Worm (Caenorhabditis elegans): ENCODE measurements around the gene ergi-2.

Gene ergi-2

DNA sequence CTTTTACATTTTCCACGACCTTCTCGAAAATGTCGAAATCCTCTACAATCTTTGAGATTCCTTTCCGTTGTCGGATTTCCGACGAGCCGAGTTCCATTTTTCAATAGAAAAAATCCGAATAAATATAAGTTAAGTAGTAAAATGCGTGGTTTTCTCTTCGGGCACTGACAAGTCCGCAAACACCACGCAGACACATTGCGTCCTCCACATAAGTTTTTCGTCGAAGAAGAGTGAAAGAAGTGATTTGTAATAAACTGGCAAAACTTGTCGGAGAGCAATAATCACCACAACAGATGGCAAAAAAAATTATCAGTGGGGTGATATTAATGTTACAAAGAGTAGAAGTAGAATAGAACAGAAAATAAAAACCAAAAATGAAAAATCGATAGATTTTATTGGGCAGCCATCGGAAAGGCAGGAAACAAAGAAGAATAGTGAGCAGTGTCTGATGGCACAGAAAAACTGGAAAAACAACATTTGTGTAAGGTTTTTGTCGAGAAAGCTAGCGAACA, at the start of gene ergi-2:
Gene ergi-2 (minus strand): TSS at position 462 of the 512 bp plus-strand sequence.
- no peak for TF ChIP-seq him-1 (tag; optimal IDR thresholded peaks at IDR 0.05)

DNA sequence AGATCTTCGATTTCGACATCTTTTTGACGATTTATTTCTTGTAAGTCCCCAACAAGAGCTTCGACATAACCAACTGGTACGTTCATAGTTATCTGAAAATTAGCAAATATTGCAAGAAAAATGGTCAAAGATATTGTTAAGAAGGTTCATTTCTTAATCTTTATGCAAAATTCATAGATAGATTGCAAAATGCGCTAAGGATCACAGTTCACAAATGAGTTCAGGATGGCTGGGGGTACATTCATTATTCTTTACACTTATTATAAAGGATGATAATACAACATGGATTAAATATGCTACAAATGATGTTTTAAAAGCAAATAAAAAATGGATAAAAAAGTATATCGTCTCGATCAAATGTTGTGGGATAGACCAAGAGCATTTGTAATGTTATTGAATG, 49.6 kb upstream of the ergi-2 start, which contains the start of gene H03G16.5:
Gene H03G16.5 (minus strand): TSS at position 101 of the 400 bp plus-strand sequence.
- no peak for TF ChIP-seq dao-5 (tag; optimal IDR thresholded peaks at IDR 0.05)
- TF ChIP-seq W03F9.2 (tag; optimal IDR thresholded peaks at IDR 0.05): no peak
- no peak for TF ChIP-seq him-1 (tag; optimal IDR thresholded peaks at IDR 0.05)

DNA sequence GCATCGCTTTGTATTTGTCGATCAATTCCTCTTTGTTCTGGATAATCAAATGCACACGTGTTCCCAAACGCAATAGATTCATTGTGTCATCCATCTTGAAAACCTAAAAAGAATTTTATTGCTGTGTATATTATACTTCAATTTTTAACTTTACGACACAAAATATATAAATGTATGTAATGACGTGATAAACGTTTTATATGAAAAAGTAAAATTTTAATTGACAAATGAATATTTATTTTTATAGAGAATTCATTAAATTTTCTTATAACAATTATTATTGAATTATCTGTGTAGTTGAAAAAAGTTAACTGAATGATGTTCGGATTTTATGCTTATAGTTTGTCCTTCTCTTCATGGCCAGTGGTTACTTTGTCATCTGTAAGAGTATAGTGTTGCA, 48.8 kb upstream of the ergi-2 start, which contains the start of gene H03G16.7:
Gene H03G16.7 (minus strand): TSS at position 101 of the 400 bp plus-strand sequence.
- TF ChIP-seq dao-5 (tag; optimal IDR thresholded peaks at IDR 0.05): no peak
- no peak for TF ChIP-seq W03F9.2 (tag; optimal IDR thresholded peaks at IDR 0.05)
- no peak for TF ChIP-seq him-1 (tag; optimal IDR thresholded peaks at IDR 0.05)

DNA sequence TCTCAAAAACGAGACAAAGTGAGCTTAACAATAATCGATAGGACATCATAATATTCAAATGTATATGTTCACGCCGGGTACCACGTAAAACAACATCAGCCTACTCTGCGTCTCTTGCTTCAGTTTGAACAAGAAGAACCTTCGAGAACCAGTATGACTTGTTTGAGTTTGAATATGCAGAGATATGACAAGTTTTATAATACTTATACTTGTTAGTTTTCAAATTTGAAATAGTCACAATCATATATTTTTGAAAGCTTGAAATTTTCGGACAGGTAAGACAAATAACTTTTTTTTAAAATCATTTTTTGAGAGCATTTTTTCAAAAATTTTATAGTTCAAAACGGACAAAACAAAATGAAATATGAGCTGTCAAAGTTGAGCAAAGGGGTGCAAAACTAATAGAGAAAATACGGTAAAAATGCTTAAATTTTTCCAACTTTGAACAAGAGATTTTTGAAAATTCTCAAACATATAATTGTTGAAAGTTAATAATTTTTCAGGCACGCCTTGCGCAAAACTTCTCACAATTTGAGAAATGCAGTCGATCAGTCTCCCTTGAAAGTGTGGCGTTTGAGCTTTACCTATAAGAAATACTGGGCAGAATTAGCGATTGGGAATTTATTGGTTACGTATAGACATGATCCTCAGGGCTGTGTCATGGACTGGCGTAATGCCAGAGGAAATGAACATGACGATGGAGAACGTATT, 46.3 kb upstream of the ergi-2 start, which contains the start of gene H03G16.1:
Gene H03G16.1 (plus strand): TSS at position 661 of the 711 bp plus-strand sequence.
- TF ChIP-seq W03F9.2 (tag; optimal IDR thresholded peaks at IDR 0.05) (no peak), him-1 (tag; optimal IDR thresholded peaks at IDR 0.05) (no peak), dao-5 (tag; optimal IDR thresholded peaks at IDR 0.05) (no peak)

DNA sequence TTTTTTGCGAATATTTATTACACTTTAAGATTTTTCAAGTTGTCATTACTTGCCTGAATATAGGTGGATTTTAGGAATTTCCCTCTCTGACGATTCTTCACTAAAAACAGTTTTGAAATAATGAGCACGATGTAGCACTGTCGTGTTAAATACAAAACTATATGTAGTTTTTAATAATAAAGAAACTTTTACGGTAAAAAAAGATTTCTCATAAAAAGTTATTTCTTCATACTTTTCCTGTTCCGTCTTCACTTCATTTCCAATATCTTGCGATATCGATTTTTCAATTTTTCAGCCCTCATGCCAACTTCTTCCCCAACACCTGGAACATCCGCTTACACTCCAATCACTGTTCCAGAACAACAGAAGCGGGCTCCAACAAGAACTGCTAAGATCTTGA, 45.3 kb upstream of the ergi-2 start, which contains the start of gene H03G16.6:
Gene H03G16.6 (plus strand): TSS at position 301 of the 400 bp plus-strand sequence.
- TF ChIP-seq W03F9.2 (tag; optimal IDR thresholded peaks at IDR 0.05): no peak
- no peak for TF ChIP-seq dao-5 (tag; optimal IDR thresholded peaks at IDR 0.05)
- TF ChIP-seq him-1 (tag; optimal IDR thresholded peaks at IDR 0.05): no peak

DNA sequence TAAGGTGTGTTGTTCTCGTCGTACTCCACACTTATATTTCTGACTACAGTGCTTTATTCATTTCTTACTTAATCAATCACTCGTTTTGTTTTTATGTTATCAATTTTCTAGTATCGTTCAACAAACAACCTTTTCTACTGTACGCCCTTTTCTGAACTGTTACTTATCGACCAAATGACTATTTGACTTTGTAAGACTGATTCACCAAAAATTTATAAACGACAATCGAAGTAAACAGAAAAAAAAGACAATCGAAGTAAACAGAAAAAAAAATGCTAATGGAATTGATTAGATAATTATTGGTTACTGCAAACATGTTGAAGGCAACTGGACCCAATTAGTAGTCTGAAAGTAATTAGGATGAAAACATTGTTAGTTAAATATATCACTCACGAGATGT, 42.9 kb upstream of the ergi-2 start:
- TF ChIP-seq W03F9.2 (tag; optimal IDR thresholded peaks at IDR 0.05) (no peak), dao-5 (tag; optimal IDR thresholded peaks at IDR 0.05) (no peak), him-1 (tag; optimal IDR thresholded peaks at IDR 0.05) (no peak)

DNA sequence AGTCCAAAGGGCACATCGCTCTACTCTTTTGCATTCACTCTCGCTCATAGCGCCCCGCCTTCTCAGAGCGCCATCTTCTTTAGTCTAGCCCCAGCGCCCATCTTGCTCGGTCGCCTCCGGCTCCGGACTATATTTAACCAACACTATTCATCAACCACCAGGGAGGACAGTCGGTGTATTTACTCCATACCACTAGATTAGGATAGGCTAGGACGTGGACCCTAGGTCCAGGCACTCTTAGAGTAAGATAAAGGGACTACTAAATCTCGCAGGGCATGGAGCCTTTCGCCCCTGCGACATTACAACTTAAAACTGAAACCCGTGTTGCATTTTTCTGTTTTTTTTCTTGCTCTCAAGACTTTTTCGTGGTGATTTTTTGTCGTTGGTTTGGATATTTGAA, 40.4 kb upstream of the ergi-2 start:
- TF ChIP-seq him-1 (tag; optimal IDR thresholded peaks at IDR 0.05): no peak
- TF ChIP-seq dao-5 (tag; optimal IDR thresholded peaks at IDR 0.05): no peak
- TF ChIP-seq W03F9.2 (tag; optimal IDR thresholded peaks at IDR 0.05): no peak

DNA sequence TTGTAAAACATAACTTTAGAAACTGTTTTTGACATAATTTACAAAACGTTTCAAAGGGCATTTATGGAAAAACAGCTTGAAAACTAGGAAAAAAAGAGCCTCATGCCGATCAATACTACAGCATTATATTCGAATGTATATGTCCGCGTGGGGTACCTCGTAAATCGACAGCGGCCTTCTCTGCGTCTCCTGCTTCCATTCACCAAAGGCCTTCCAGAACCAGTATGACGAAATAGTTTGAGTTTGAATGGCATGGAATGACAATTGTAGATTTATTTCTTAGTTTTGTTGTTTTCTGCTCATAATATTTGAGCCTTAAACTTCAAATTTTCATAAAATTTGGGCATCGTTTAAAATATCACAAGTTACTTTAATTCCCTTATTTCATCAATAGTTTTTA, 38.3 kb upstream of the ergi-2 start:
- TF ChIP-seq dao-5 (tag; optimal IDR thresholded peaks at IDR 0.05): no peak
- TF ChIP-seq him-1 (tag; optimal IDR thresholded peaks at IDR 0.05): no peak
- TF ChIP-seq W03F9.2 (tag; optimal IDR thresholded peaks at IDR 0.05): no peak

DNA sequence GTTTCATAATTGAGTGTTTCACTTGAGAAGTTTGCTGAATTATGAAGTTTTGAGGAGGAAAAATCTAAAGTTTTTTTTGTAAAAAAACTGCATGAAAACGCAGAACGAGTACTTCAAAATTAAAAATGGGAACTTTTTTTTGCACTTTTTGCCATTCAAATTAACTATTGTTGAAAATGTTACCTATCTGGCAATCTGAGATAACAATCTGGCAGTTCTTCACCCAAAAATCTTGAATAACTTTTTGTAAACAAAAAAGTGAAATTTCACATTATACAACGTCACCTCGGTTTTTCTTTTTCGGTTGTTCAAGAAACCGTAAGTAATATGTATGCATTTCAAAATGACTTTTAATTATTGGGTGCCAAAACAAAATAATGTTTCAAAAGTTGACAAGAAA, 35.4 kb upstream of the ergi-2 start:
- no peak for TF ChIP-seq W03F9.2 (tag; optimal IDR thresholded peaks at IDR 0.05)
- no peak for TF ChIP-seq dao-5 (tag; optimal IDR thresholded peaks at IDR 0.05)
- TF ChIP-seq him-1 (tag; optimal IDR thresholded peaks at IDR 0.05): no peak

DNA sequence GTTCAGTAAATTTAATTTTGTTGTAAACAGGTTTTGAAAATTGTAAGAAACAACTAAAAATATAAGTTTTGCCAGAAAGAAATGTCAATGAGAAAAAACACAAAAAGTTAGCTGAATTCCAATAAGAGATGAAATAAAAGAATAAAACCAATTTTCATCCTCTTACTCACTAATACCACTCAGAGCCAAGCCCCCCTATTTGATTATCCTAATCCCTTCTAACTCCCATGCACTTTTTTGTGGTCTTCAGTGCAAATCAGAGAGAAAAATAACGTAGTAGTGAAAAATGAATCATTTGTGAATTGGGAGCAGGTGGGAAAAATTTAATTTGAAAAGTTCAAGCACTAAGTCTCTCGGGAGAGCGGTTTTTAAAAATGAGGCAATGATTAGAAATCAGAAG, 34.2 kb upstream of the ergi-2 start:
- TF ChIP-seq him-1 (tag; optimal IDR thresholded peaks at IDR 0.05): no peak

DNA sequence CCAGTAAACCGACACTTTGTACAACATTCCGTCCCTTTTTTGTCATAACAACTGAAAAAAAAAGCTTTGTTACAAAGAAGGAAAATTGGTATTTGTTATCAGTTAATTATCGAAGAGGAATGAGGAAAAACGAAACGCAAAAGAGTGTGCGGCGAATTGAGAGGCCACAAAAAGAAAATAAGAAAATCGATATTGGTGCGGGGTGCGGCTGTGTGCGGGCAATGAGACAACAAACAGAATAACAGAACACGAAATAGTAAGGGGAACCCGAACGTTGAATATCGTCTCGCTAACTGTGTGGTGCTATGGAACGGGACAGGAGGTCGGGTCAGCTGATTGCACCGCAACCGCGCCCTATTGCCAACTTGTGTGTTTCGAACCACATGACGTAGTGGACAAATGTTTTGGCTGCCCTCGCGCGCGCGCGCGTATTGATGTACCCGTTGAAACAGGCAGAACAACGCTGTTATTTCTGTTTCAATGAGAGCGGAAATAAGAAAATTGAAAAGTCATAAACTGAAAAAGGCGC, 33.5 kb upstream of the ergi-2 start, which contains the start of gene C18B12.4:
Gene C18B12.4 (minus strand): TSS at position 51 of the 529 bp plus-strand sequence.
- TF ChIP-seq him-1 (tag; optimal IDR thresholded peaks at IDR 0.05) (no peak), W03F9.2 (tag; optimal IDR thresholded peaks at IDR 0.05) (peak; percentile 63)

DNA sequence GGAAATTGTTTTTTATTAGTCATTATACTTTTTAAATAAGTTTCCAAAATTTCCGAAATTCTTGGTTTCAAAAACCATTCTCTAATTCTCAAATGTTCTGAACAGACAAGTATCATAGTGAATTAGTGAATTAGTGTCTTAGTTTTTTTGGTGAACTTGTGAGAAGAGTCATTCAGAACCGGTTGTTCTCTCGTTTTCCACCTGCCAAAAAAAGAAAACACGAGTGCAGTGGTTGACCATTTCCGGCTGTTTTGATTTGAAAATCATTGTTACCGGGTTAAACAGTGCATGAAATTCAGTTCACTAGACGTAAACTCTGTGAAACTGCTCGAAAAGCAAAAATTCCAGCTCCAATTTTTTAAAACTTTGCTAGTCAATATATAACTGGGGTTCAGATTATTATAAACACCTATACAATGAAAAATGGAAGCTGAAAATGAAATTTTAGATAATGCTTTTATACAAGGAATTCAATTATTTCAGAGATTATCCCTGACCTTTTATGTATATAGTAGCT, 32.6 kb upstream of the ergi-2 start:
- no peak for TF ChIP-seq dao-5 (tag; optimal IDR thresholded peaks at IDR 0.05)

DNA sequence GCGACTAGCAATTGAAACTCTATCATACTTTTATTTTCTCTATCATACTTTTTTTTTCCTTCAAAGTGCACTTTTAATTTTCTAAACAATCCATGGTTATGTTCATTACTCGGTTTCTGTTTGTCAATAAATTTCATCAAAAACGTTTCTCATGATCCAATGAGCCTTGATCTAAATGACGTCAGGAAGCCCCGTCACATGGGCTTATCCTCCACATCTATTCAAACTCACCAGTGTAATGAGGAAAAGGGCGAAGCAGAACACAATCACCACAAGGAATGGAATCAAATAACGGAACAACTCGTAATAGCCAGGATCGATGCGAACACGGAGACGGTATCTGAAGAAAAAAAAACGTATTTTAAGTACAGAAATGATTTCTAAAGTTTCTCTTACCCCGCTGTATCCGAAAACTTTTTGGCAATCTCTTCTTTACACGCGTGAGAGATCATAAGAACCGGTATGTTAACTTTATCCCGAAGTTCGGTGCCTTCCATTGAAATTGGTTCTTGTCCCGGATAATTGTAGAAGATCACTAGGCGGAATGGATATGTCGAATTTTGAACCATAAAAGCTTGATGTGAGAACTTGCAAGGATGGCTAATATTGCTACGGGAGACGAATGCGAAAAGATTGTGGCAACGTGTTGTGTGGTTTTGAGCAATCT, 32.1 kb upstream of the ergi-2 start:
- TF ChIP-seq him-1 (tag; optimal IDR thresholded peaks at IDR 0.05): no peak
- TF ChIP-seq W03F9.2 (tag; optimal IDR thresholded peaks at IDR 0.05): no peak
- no peak for TF ChIP-seq dao-5 (tag; optimal IDR thresholded peaks at IDR 0.05)

DNA sequence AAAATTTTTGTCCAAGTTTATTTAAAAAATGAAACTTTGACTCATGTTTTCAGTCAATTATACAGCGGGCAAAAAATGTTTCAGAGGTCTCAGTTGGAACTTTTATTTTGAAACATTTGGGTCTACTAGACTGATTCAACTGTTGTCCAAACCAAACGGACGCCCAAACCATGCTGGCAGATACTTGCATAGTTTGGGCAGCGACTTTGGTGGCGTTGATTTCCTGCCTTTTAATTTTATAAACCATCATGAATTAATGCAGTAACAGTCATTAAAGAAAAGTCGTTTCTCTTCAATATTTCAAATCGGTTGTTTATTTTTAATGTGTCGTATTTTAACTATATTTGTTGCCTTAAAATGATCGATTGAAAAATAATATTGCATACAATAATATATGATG, 29.2 kb upstream of the ergi-2 start:
- TF ChIP-seq him-1 (tag; optimal IDR thresholded peaks at IDR 0.05) (no peak), dao-5 (tag; optimal IDR thresholded peaks at IDR 0.05) (no peak), W03F9.2 (tag; optimal IDR thresholded peaks at IDR 0.05) (no peak)

Data from whole organism, L4/young adult.